Worm (Caenorhabditis elegans) whole organism, L2 larva: Measurements from ENCODE around the gene ZC412.10.

ENCODE experiments used
- C34F6.9 ChIP-seq: fragments of 150-350 bp; optimal IDR thresholded peaks from 2 replicates; lab custom pipeline; 2014; ENCODE audit warnings: missing biosample characterization, missing genetic modification characterization
- F13H6.1 ChIP-seq: sonication (generic microtip); optimal IDR thresholded peaks from 2 replicates; lab custom pipeline; 2016; ENCODE audit warnings: missing genetic modification characterization, missing compliant biosample characterization
- Y55F3AM.14 ChIP-seq: fragments of 200-800 bp; sonication (Bioruptor generic); optimal IDR thresholded peaks from 2 replicates; lab custom pipeline; 2018; ENCODE audit warnings: mild to moderate bottlenecking, missing genetic modification characterization, missing compliant biosample characterization
- alr-1 ChIP-seq: fragments of 150-350 bp; optimal IDR thresholded peaks from 2 replicates; lab custom pipeline; 2014; ENCODE audit warnings: missing biosample characterization, missing genetic modification characterization
- aly-2 ChIP-seq: fragments of 150-350 bp; optimal IDR thresholded peaks from 2 replicates; lab custom pipeline; 2014; ENCODE audit warnings: missing biosample characterization, missing genetic modification characterization
- ama-1 ChIP-seq: fragments of 150-350 bp; optimal IDR thresholded peaks from 2 replicates; lab custom pipeline; 2018; ENCODE audit warnings: inconsistent platforms
- blmp-1 ChIP-seq: sonication (generic microtip); optimal IDR thresholded peaks from 2 replicates; lab custom pipeline; 2017; ENCODE audit warnings: missing genetic modification characterization, mild to moderate bottlenecking, missing compliant biosample characterization, antibody characterized with exemption, moderate library complexity; ENCODE audit not compliant: insufficient read depth
- ceh-16 ChIP-seq: fragments of 150-350 bp; optimal IDR thresholded peaks from 2 replicates; lab custom pipeline; 2014; ENCODE audit warnings: missing biosample characterization, missing genetic modification characterization
- ceh-82 ChIP-seq: fragments of 150-350 bp; optimal IDR thresholded peaks from 2 replicates; lab custom pipeline; 2014; ENCODE audit warnings: missing biosample characterization, missing genetic modification characterization
- crh-2 ChIP-seq: sonication (generic microtip); optimal IDR thresholded peaks from 2 replicates; lab custom pipeline; 2017; ENCODE audit warnings: missing biosample characterization, missing genetic modification characterization
- dmd-4 ChIP-seq: sonication (generic microtip); optimal IDR thresholded peaks from 2 replicates; lab custom pipeline; 2017; ENCODE audit warnings: missing biosample characterization, missing genetic modification characterization
- egl-27 ChIP-seq: sonication (generic microtip); optimal IDR thresholded peaks from 3 replicates; lab custom pipeline; 2017; ENCODE audit warnings: missing biosample characterization, missing genetic modification reagents, missing genetic modification characterization
- elt-1 ChIP-seq: fragments of 150-350 bp; optimal IDR thresholded peaks from 2 replicates; lab custom pipeline; 2014; ENCODE audit warnings: missing biosample characterization, missing genetic modification characterization
- elt-3 ChIP-seq: sonication (generic microtip); optimal IDR thresholded peaks from 2 replicates; lab custom pipeline; 2017; ENCODE audit warnings: missing biosample characterization, missing genetic modification characterization
- fos-1 ChIP-seq: fragments of 150-350 bp; optimal IDR thresholded peaks from 2 replicates; lab custom pipeline; 2014; ENCODE audit warnings: missing biosample characterization, missing genetic modification characterization
- gmeb-1 ChIP-seq: fragments of 150-350 bp; optimal IDR thresholded peaks from 2 replicates; lab custom pipeline; 2014; ENCODE audit warnings: missing biosample characterization, missing genetic modification characterization
- lin-11 ChIP-seq: fragments of 150-350 bp; sonication (generic microtip); optimal IDR thresholded peaks from 2 replicates; lab custom pipeline; 2014; ENCODE audit warnings: missing biosample characterization, missing genetic modification characterization, inconsistent platforms, mixed read lengths
- lsy-2 ChIP-seq, 2 experiments: fragments of 150-350 bp in 1 of 2; sonication (generic microtip) in 1 of 2; optimal IDR thresholded peaks; 2 replicates each; lab custom pipeline; 2014 to 2017; ENCODE audit warnings: missing biosample characterization in 2 of 2, missing genetic modification characterization in 2 of 2
- mab-5 ChIP-seq: fragments of 150-350 bp; optimal IDR thresholded peaks from 2 replicates; lab custom pipeline; 2014; ENCODE audit warnings: missing biosample characterization, missing genetic modification characterization
- mdl-1 ChIP-seq, 2 experiments: fragments of 150-350 bp in 1 of 2; sonication (generic microtip) in 1 of 2; optimal IDR thresholded peaks; 2 replicates each; lab custom pipeline; 2017; ENCODE audit warnings: missing biosample characterization in 2 of 2, missing genetic modification characterization in 2 of 2
- nhr-10 ChIP-seq: sonication (generic microtip); optimal IDR thresholded peaks from 2 replicates; lab custom pipeline; 2017; ENCODE audit warnings: missing biosample characterization, missing genetic modification characterization
- nhr-12 ChIP-seq: fragments of 150-350 bp; optimal IDR thresholded peaks from 2 replicates; lab custom pipeline; 2014; ENCODE audit warnings: missing biosample characterization, missing genetic modification characterization
- nhr-129 ChIP-seq: fragments of 150-350 bp; optimal IDR thresholded peaks from 2 replicates; lab custom pipeline; 2014; ENCODE audit warnings: missing biosample characterization, missing genetic modification characterization
- nhr-21 ChIP-seq: fragments of 150-350 bp; optimal IDR thresholded peaks from 2 replicates; lab custom pipeline; 2014; ENCODE audit warnings: missing biosample characterization, missing genetic modification characterization
- nhr-237 ChIP-seq: fragments of 150-350 bp; optimal IDR thresholded peaks from 2 replicates; lab custom pipeline; 2014; ENCODE audit warnings: missing biosample characterization, missing genetic modification characterization
- nhr-25 ChIP-seq: fragments of 150-350 bp; sonication (generic microtip); optimal IDR thresholded peaks from 3 replicates; lab custom pipeline; 2014; ENCODE audit warnings: missing biosample characterization, missing genetic modification characterization
- nhr-6 ChIP-seq: fragments of 150-350 bp; optimal IDR thresholded peaks from 2 replicates; lab custom pipeline; 2014; ENCODE audit warnings: missing biosample characterization, missing genetic modification characterization
- sem-4 ChIP-seq: fragments of 150-350 bp; optimal IDR thresholded peaks from 2 replicates; lab custom pipeline; 2014; ENCODE audit warnings: missing biosample characterization, missing genetic modification reagents, missing genetic modification characterization
- skn-1 ChIP-seq: sonication (generic microtip); optimal IDR thresholded peaks from 2 replicates; lab custom pipeline; 2017; ENCODE audit warnings: missing biosample characterization, missing genetic modification characterization
- sma-9 ChIP-seq, 2 experiments: fragments of 150-350 bp in 1 of 2; sonication (generic microtip) in 1 of 2; optimal IDR thresholded peaks; 2 replicates each; lab custom pipeline; 2014 to 2016; ENCODE audit warnings: missing genetic modification characterization in 2 of 2, mild to moderate bottlenecking in 1 of 2, missing biosample characterization in 1 of 2, missing compliant biosample characterization in 1 of 2, missing genetic modification reagents in 1 of 2, moderate library complexity in 1 of 2
- snpc-4 ChIP-seq: fragments of 150-350 bp; optimal IDR thresholded peaks from 2 replicates; lab custom pipeline; 2014; ENCODE audit warnings: missing biosample characterization, missing genetic modification characterization
- unc-39 ChIP-seq: fragments of 150-350 bp; optimal IDR thresholded peaks from 2 replicates; lab custom pipeline; 2014; ENCODE audit warnings: missing biosample characterization, missing genetic modification characterization
- unc-55 ChIP-seq: fragments of 150-350 bp; sonication (generic microtip); optimal IDR thresholded peaks from 3 replicates; lab custom pipeline; 2014; ENCODE audit warnings: missing biosample characterization, missing genetic modification reagents, missing genetic modification characterization
- zag-1 ChIP-seq: fragments of 150-350 bp; optimal IDR thresholded peaks from 2 replicates; lab custom pipeline; 2014; ENCODE audit warnings: missing biosample characterization, missing genetic modification characterization
- ztf-11 ChIP-seq: sonication (generic microtip); optimal IDR thresholded peaks from 2 replicates; lab custom pipeline; 2017; ENCODE audit warnings: missing biosample characterization, missing genetic modification characterization
- ztf-4 ChIP-seq: fragments of 150-350 bp; optimal IDR thresholded peaks from 2 replicates; lab custom pipeline; 2014; ENCODE audit warnings: missing biosample characterization, missing genetic modification characterization

The ZC412.10 gene

ce11 chrV:14909331-14909835 is 32.8 kb upstream of the ZC412.10 start, which contains the start of gene H12D21.9:
Gene H12D21.9, minus strand, starts transcription at chrV:14909478.
- TF ChIP-seq lin-11 (tag; lab: Kevin White, UChicago) (no peak), mab-5 (tag; lab: Kevin White, UChicago) (no peak), nhr-129 (tag; lab: Kevin White, UChicago) (no peak), alr-1 (tag; lab: Kevin White, UChicago) (no peak), C34F6.9 (tag; lab: Kevin White, UChicago) (peak; percentile 2), ztf-11 (tag; lab: Kevin White, UChicago) (no peak)

- no peak for TF ChIP-seq blmp-1 (tag; lab: Kevin White, UChicago)
- no peak for TF ChIP-seq zag-1 (tag; lab: Kevin White, UChicago)
- TF ChIP-seq ztf-11 (tag; lab: Kevin White, UChicago), result no peak
- TF ChIP-seq mdl-1 (tag; optimal IDR thresholded peaks at IDR 0.05; lab: Kevin White, UChicago), result no peak
- TF ChIP-seq aly-2, result no peak
Measured at ce11 chrV:14907445-14907844, 30.8 kb upstream of the ZC412.10 start.

- no peak for TF ChIP-seq lsy-2 (tag; optimal IDR thresholded peaks at IDR 0.05; lab: Kevin White, UChicago)
- TF ChIP-seq skn-1 (tag; lab: Kevin White, UChicago), result no peak
- no peak for TF ChIP-seq snpc-4 (tag; lab: Kevin White, UChicago)
- no peak for TF ChIP-seq nhr-6 (tag; lab: Kevin White, UChicago)
Measured at ce11 chrV:14900905-14901304, 24.3 kb upstream of the ZC412.10 start.

- TF ChIP-seq nhr-21, result no peak
- no peak for TF ChIP-seq sem-4 (tag; lab: Kevin White, UChicago)
- no peak for TF ChIP-seq alr-1 (tag; lab: Kevin White, UChicago)
- TF ChIP-seq snpc-4 (tag; lab: Kevin White, UChicago), result no peak
- TF ChIP-seq elt-1, result no peak
- no peak for TF ChIP-seq ceh-82 (tag; lab: Kevin White, UChicago)
- no peak for TF ChIP-seq gmeb-1
- TF ChIP-seq aly-2, result no peak
Measured at ce11 chrV:14899545-14899944, 22.9 kb upstream of the ZC412.10 start, which contains the start of gene H12D21.10. Gene H12D21.10, plus strand, starts transcription at chrV:14899804.

- TF ChIP-seq ama-1 (lab: Kevin White, UChicago) (no peak), ceh-16 (no peak), skn-1 (tag; lab: Kevin White, UChicago) (no peak), alr-1 (tag; lab: Kevin White, UChicago) (no peak), nhr-21 (no peak), F13H6.1 (tag; lab: Kevin White, UChicago) (no peak), ztf-11 (tag; lab: Kevin White, UChicago) (no peak), fos-1 (no peak), gmeb-1 (no peak), C34F6.9 (tag; lab: Kevin White, UChicago) (no peak), unc-55 (GFP tag; lab: Kevin White, UChicago) (no peak), nhr-6 (tag; lab: Kevin White, UChicago) (no peak), dmd-4 (tag; lab: Kevin White, UChicago) (no peak), zag-1 (tag; lab: Kevin White, UChicago) (no peak), unc-39 (tag; lab: Kevin White, UChicago) (no peak), mab-5 (tag; lab: Kevin White, UChicago) (no peak), egl-27 (no peak)
- TF ChIP-seq, all 48 proteins: peak for 0
Measured at ce11 chrV:14897731-14898130, 21.1 kb upstream of the ZC412.10 start, which contains the start of gene H12D21.6. Gene H12D21.6, minus strand, starts transcription at chrV:14897831.

- TF ChIP-seq nhr-237 (tag; lab: Kevin White, UChicago) (no peak), mdl-1 (tag; optimal IDR thresholded peaks at IDR 0.05; lab: Kevin White, UChicago) (no peak), ceh-16 (no peak), fos-1 (peak; percentile 60), ztf-4 (tag; lab: Kevin White, UChicago) (no peak), snpc-4 (tag; lab: Kevin White, UChicago) (no peak), nhr-12 (tag; lab: Kevin White, UChicago) (no peak), nhr-25 (tag; lab: Kevin White, UChicago) (no peak), zag-1 (tag; lab: Kevin White, UChicago) (no peak), nhr-10 (no peak), elt-3 (no peak), F13H6.1 (tag; lab: Kevin White, UChicago) (no peak), sma-9 (GFP tag; optimal IDR thresholded peaks at IDR 0.05; lab: Kevin White, UChicago) (peak; percentile 8), sma-9 (tag; optimal IDR thresholded peaks at IDR 0.05; lab: Kevin White, UChicago) (no peak), gmeb-1 (no peak), Y55F3AM.14 (GFP tag; lab: Kevin White, UChicago) (no peak), crh-2 (tag; lab: Kevin White, UChicago) (peak; percentile 16), dmd-4 (tag; lab: Kevin White, UChicago) (no peak)
Measured at ce11 chrV:14895557-14895956, 18.9 kb upstream of the ZC412.10 start, which contains the start of gene mpst-3. Gene mpst-3, plus strand, starts transcription at chrV:14895647.
